Worm (Caenorhabditis elegans): ENCODE measurements around the gene F15B10.3.

Gene F15B10.3

ce11 chrIV:6554865-6555264 is 47.6 kb upstream of the F15B10.3 start (continued):
- TF ChIP-seq daf-16 (GFP tag; optimal IDR thresholded peaks at IDR 0.05) (no peak), daf-16 (tag; optimal IDR thresholded peaks at IDR 0.05) (peak; percentile 66), Y5F2A.4 (GFP tag; optimal IDR thresholded peaks at IDR 0.05) (no peak), fkh-10 (GFP tag; optimal IDR thresholded peaks at IDR 0.05) (no peak), Y75B8A.6 (GFP tag; IDR thresholded peaks at IDR 0.05) (no peak), mep-1 (tag; optimal IDR thresholded peaks at IDR 0.05) (no peak), F26F4.8 (GFP tag; conservative IDR thresholded peaks at IDR 0.05) (no peak), nhr-102 (tag; optimal IDR thresholded peaks at IDR 0.05) (peak; percentile 3), php-3 (GFP tag; IDR thresholded peaks at IDR 0.05) (peak; percentile 61), nhr-237 (tag; optimal IDR thresholded peaks at IDR 0.05) (no peak), ctbp-1 (GFP tag; IDR thresholded peaks at IDR 0.05) (no peak), ZK546.5 (tag; optimal IDR thresholded peaks at IDR 0.05) (no peak), dmd-9 (GFP tag; IDR thresholded peaks at IDR 0.05) (no peak)

- TF ChIP-seq ztf-11 (tag; optimal IDR thresholded peaks at IDR 0.05) (no peak), ctbp-1 (GFP tag; IDR thresholded peaks at IDR 0.05) (no peak), dve-1 (tag; optimal IDR thresholded peaks at IDR 0.05; ENCODE audit: insufficient read depth) (peak; percentile 56), zfp-3 (GFP tag; conservative IDR thresholded peaks at IDR 0.05) (no peak), Y105C5A.15 (GFP tag; IDR thresholded peaks at IDR 0.05) (no peak), lir-3 (tag; optimal IDR thresholded peaks at IDR 0.05) (no peak), lim-7 (GFP tag; IDR thresholded peaks at IDR 0.05) (no peak), aly-2 (tag; optimal IDR thresholded peaks at IDR 0.05) (no peak), aha-1 (tag) (peak; percentile 56), mxl-3 (GFP tag; optimal IDR thresholded peaks at IDR 0.05) (peak; percentile 49), Y48G9A.11 (GFP tag; IDR thresholded peaks at IDR 0.05) (no peak), nhr-11 (tag; optimal IDR thresholded peaks at IDR 0.05) (no peak), T20F7.1 (GFP tag; optimal IDR thresholded peaks at IDR 0.05) (no peak), attf-4 (tag; optimal IDR thresholded peaks at IDR 0.05) (no peak), hmg-1.1 (GFP tag; IDR thresholded peaks at IDR 0.05) (0 out of 2 replicates have a peak, but pooled peaks have one; percentile 19), ceh-44 (GFP tag; IDR thresholded peaks at IDR 0.05) (no peak), daf-16 (GFP tag; optimal IDR thresholded peaks at IDR 0.05) (peak in 1 of 2 experiments; percentile 7), daf-16 (tag; optimal IDR thresholded peaks at IDR 0.05) (peak; percentile 55), lin-39 (tag; optimal IDR thresholded peaks at IDR 0.05) (no peak), F10B5.3 (tag; optimal IDR thresholded peaks at IDR 0.05) (no peak), tra-1 (GFP tag; IDR thresholded peaks at IDR 0.05) (no peak), pqm-1 (tag; optimal IDR thresholded peaks at IDR 0.05) (no peak), ceh-28 (tag; optimal IDR thresholded peaks at IDR 0.05) (no peak), egl-27 (tag; optimal IDR thresholded peaks at IDR 0.05) (no peak), mep-1 (tag; optimal IDR thresholded peaks at IDR 0.05) (peak; percentile 34), daf-19 (GFP tag; conservative IDR thresholded peaks at IDR 0.05) (no peak), dmd-8 (GFP tag; IDR thresholded peaks at IDR 0.05) (no peak), lsy-2 (tag; optimal IDR thresholded peaks at IDR 0.05) (peak in 1 of 2 experiments; percentile 43), zip-11 (GFP tag; IDR thresholded peaks at IDR 0.05) (no peak), jun-1 (tag; optimal IDR thresholded peaks at IDR 0.05) (no peak), D1046.2 (GFP tag; IDR thresholded peaks at IDR 0.05) (no peak), unc-130 (GFP tag; optimal IDR thresholded peaks at IDR 0.05) (no peak), fos-1 (tag; optimal IDR thresholded peaks at IDR 0.05) (no peak), zip-2 (tag; optimal IDR thresholded peaks at IDR 0.05) (no peak), php-3 (GFP tag; IDR thresholded peaks at IDR 0.05) (no peak), F26F4.8 (GFP tag; conservative IDR thresholded peaks at IDR 0.05) (no peak), sdz-12 (GFP tag; optimal IDR thresholded peaks at IDR 0.05) (no peak), cey-2 (tag; optimal IDR thresholded peaks at IDR 0.05; ENCODE audit: borderline replicate concordance, insufficient read depth) (peak; percentile 80), dpl-1 (GFP tag; optimal IDR thresholded peaks at IDR 0.05) (peak; percentile 72), nhr-28 (tag; optimal IDR thresholded peaks at IDR 0.05) (no peak), mes-2 (tag; optimal IDR thresholded peaks at IDR 0.05; ENCODE audit: poor library complexity, severe bottlenecking) (peak; percentile 23)
Measured at ce11 chrIV:6555388-6556330, 46.8 kb upstream of the F15B10.3 start, which contains the start of gene paqr-1. Gene paqr-1, minus strand, starts transcription at chrIV:6555438.
